Fruit fly (Drosophila melanogaster): ENCODE data around the gene abo.

- TF ChIP-seq br (GFP tag; optimal IDR thresholded peaks at IDR 0.05): no peak
- no peak for TF ChIP-seq Abd-B (GFP tag; optimal IDR thresholded peaks at IDR 0.05)
Measured at dm6 chr2L:10968009-10968383, 7.1 kb downstream of the abo start.

Data from whole organism, wandering third instar larva.